Fruit fly (Drosophila melanogaster) whole organism, embryonic: ENCODE data around the gene RpS30.

ENCODE experiments used
- Atf3 ChIP-seq: fragments of 200-800 bp; sonication (Bioruptor generic); optimal IDR thresholded peaks from 3 replicates; lab custom pipeline; 2016; ENCODE audit warnings: missing biosample characterization, missing genetic modification characterization
- Awh ChIP-seq: fragments of 200-800 bp; sonication (Bioruptor generic); IDR thresholded peaks from 2 replicates; pipeline ENCODE4, ENCODE4 v1.3.6; 2022; ENCODE audit warnings: missing biosample characterization, missing genetic modification characterization
- Bteb2 ChIP-seq: fragments of 200-800 bp; sonication (Bioruptor generic); optimal IDR thresholded peaks from 2 replicates; lab custom pipeline; 2016; ENCODE audit warnings: missing biosample characterization, missing genetic modification characterization
- CG10267 ChIP-seq: fragments of 200-800 bp; sonication (Bioruptor generic); optimal IDR thresholded peaks from 2 replicates; lab custom pipeline; 2018; ENCODE audit warnings: missing biosample characterization, mild to moderate bottlenecking, missing genetic modification characterization, moderate library complexity
- CG10274 ChIP-seq: fragments of 200-800 bp; sonication (Bioruptor generic); optimal IDR thresholded peaks from 3 replicates; lab custom pipeline; 2017; ENCODE audit warnings: missing biosample characterization, mild to moderate bottlenecking, missing genetic modification characterization
- CG12219 ChIP-seq: fragments of 200-800 bp; sonication (Bioruptor generic); optimal IDR thresholded peaks from 3 replicates; lab custom pipeline; 2018; ENCODE audit warnings: missing biosample characterization, mild to moderate bottlenecking, missing genetic modification characterization
- CG1233 ChIP-seq: fragments of 200-800 bp; sonication (Bioruptor generic); optimal IDR thresholded peaks from 4 replicates; lab custom pipeline; 2018; ENCODE audit warnings: missing biosample characterization, mild to moderate bottlenecking, missing genetic modification characterization
- CG12659 ChIP-seq: fragments of 200-800 bp; sonication (Bioruptor generic); optimal IDR thresholded peaks from 3 replicates; lab custom pipeline; 2017; ENCODE audit warnings: mild to moderate bottlenecking, missing biosample characterization, missing genetic modification reagents, missing genetic modification characterization
- CG13624 ChIP-seq: fragments of 200-800 bp; sonication (Bioruptor generic); optimal IDR thresholded peaks from 2 replicates; lab custom pipeline; 2016; ENCODE audit warnings: missing biosample characterization, missing genetic modification characterization
- CG15011 ChIP-seq: fragments of 200-800 bp; sonication (Bioruptor generic); optimal IDR thresholded peaks from 3 replicates; lab custom pipeline; 2018; ENCODE audit warnings: missing biosample characterization, mild to moderate bottlenecking, missing genetic modification characterization
- CG15601 ChIP-seq: fragments of 200-800 bp; sonication (Bioruptor generic); optimal IDR thresholded peaks from 3 replicates; lab custom pipeline; 2019; ENCODE audit warnings: missing biosample characterization, mild to moderate bottlenecking, missing genetic modification characterization, moderate library complexity
- CG1647 ChIP-seq: fragments of 200-800 bp; sonication (Bioruptor generic); optimal IDR thresholded peaks from 3 replicates; lab custom pipeline; 2016; ENCODE audit warnings: missing biosample characterization, missing genetic modification characterization
- CG17186 ChIP-seq: fragments of 200-800 bp; sonication (Bioruptor generic); optimal IDR thresholded peaks from 3 replicates; lab custom pipeline; 2017; ENCODE audit warnings: missing biosample characterization, missing genetic modification reagents, missing genetic modification characterization
- CG17829 ChIP-seq: fragments of 200-800 bp; optimal IDR thresholded peaks from 2 replicates; lab custom pipeline; 2019; ENCODE audit warnings: missing biosample characterization, mild to moderate bottlenecking, missing genetic modification characterization, moderate library complexity
- CG18599 ChIP-seq: fragments of 200-800 bp; sonication (Bioruptor generic); optimal IDR thresholded peaks from 3 replicates; lab custom pipeline; 2017; ENCODE audit warnings: missing biosample characterization, missing genetic modification characterization, mild to moderate bottlenecking, moderate library complexity, missing genetic modification reagents
- CG30431 ChIP-seq: fragments of 200-800 bp; sonication (Bioruptor generic); optimal IDR thresholded peaks from 2 replicates; lab custom pipeline; 2017; ENCODE audit warnings: missing biosample characterization, missing genetic modification characterization
- CG3407 ChIP-seq: fragments of 200-800 bp; sonication (Bioruptor generic); optimal IDR thresholded peaks from 2 replicates; lab custom pipeline; 2018; ENCODE audit warnings: missing biosample characterization, mild to moderate bottlenecking, missing genetic modification characterization
- CG3838 ChIP-seq: fragments of 200-800 bp; sonication (Bioruptor generic); optimal IDR thresholded peaks from 3 replicates; lab custom pipeline; 2016; ENCODE audit warnings: missing biosample characterization, missing genetic modification characterization
- CG4617 ChIP-seq: fragments of 200-800 bp; sonication (Bioruptor generic); optimal IDR thresholded peaks from 3 replicates; lab custom pipeline; 2016; ENCODE audit warnings: missing biosample characterization, missing genetic modification characterization, borderline replicate concordance
- CG5953 ChIP-seq: fragments of 200-800 bp; sonication (Bioruptor generic); IDR thresholded peaks from 2 replicates; pipeline ENCODE4 v1.3.6; 2022; ENCODE audit warnings: missing biosample characterization, missing genetic modification characterization
- CG6254 ChIP-seq: fragments of 200-800 bp; sonication (Bioruptor generic); optimal IDR thresholded peaks from 3 replicates; lab custom pipeline; 2017; ENCODE audit warnings: mild to moderate bottlenecking, missing biosample characterization, missing genetic modification reagents, missing genetic modification characterization
- CG8290 ChIP-seq, 3 experiments: fragments of 200-800 bp; sonication (Bioruptor generic); optimal IDR thresholded peaks; 2 replicates each; lab custom pipeline; 2016 to 2019; ENCODE audit warnings: missing biosample characterization in 3 of 3, missing genetic modification characterization in 3 of 3, mild to moderate bottlenecking in 2 of 3, moderate library complexity in 1 of 3
- CG9727 ChIP-seq: fragments of 200-800 bp; sonication (Bioruptor generic); optimal IDR thresholded peaks from 3 replicates; lab custom pipeline; 2017; ENCODE audit warnings: missing biosample characterization, mild to moderate bottlenecking, missing genetic modification characterization
- Deaf1 ChIP-seq: fragments of 200-800 bp; optimal IDR thresholded peaks from 3 replicates; lab custom pipeline; 2019; ENCODE audit warnings: missing biosample characterization, mild to moderate bottlenecking, missing genetic modification characterization, moderate library complexity
- Hr3 ChIP-seq: fragments of 200-800 bp; sonication (Bioruptor generic); optimal IDR thresholded peaks from 3 replicates; lab custom pipeline; 2016; ENCODE audit warnings: missing biosample characterization, missing genetic modification characterization
- Hsf ChIP-seq: fragments of 200-800 bp; sonication (Bioruptor generic); optimal IDR thresholded peaks from 3 replicates; lab custom pipeline; 2016; ENCODE audit warnings: missing biosample characterization, missing genetic modification characterization
- MESR4 ChIP-seq: fragments of 200-800 bp; sonication (Bioruptor generic); optimal IDR thresholded peaks from 2 replicates; lab custom pipeline; 2018; ENCODE audit warnings: missing biosample characterization, mild to moderate bottlenecking, missing genetic modification characterization, moderate library complexity
- Med ChIP-seq: fragments of 200-800 bp; sonication (Bioruptor generic); peaks from one replicate; lab custom pipeline; 2016; ENCODE audit warnings: missing biosample characterization, missing genetic modification characterization, mild to moderate bottlenecking, inconsistent platforms, moderate library complexity
- Myb ChIP-seq: fragments of 200-800 bp; sonication (Bioruptor generic); optimal IDR thresholded peaks from 2 replicates; lab custom pipeline; 2016; ENCODE audit warnings: missing biosample characterization, missing genetic modification characterization
- Opbp ChIP-seq: fragments of 200-800 bp; sonication (Bioruptor generic); IDR thresholded peaks from 3 replicates; pipeline ENCODE4 v1.3.6; 2022; ENCODE audit warnings: missing biosample characterization, missing genetic modification characterization; ENCODE audit not compliant: partially characterized antibody
- Pdp1 ChIP-seq, 2 experiments: fragments of 200-800 bp; sonication (Bioruptor generic); optimal IDR thresholded peaks; 3 replicates each; lab custom pipeline; 2016; ENCODE audit warnings: missing biosample characterization in 2 of 2, missing genetic modification characterization in 2 of 2, mild to moderate bottlenecking in 1 of 2, moderate library complexity in 1 of 2
- bcd ChIP-seq: fragments of 200-800 bp; sonication (Bioruptor generic); optimal IDR thresholded peaks from 2 replicates; lab custom pipeline; 2017; ENCODE audit warnings: missing biosample characterization, mild to moderate bottlenecking, missing genetic modification characterization
- dmrt11E ChIP-seq: fragments of 200-800 bp; sonication (Bioruptor generic); optimal IDR thresholded peaks from 3 replicates; lab custom pipeline; 2018; ENCODE audit warnings: missing biosample characterization, mild to moderate bottlenecking, missing genetic modification characterization, moderate library complexity
- dmrt99B ChIP-seq: fragments of 200-800 bp; sonication (Bioruptor generic); optimal IDR thresholded peaks from 2 replicates; lab custom pipeline; 2018; ENCODE audit warnings: missing biosample characterization, mild to moderate bottlenecking, missing genetic modification characterization, moderate library complexity
- gem ChIP-seq: fragments of 200-800 bp; sonication (Bioruptor generic); optimal IDR thresholded peaks from 2 replicates; lab custom pipeline; 2019; ENCODE audit warnings: missing biosample characterization, mild to moderate bottlenecking, missing genetic modification characterization, moderate library complexity
- gfzf ChIP-seq: fragments of 200-800 bp; sonication (Bioruptor generic); optimal IDR thresholded peaks from 2 replicates; lab custom pipeline; 2016; ENCODE audit warnings: missing biosample characterization, mild to moderate bottlenecking, missing genetic modification characterization, moderate library complexity
- insv ChIP-seq, 2 experiments: fragments of 200-800 bp; sonication (Bioruptor generic); optimal IDR thresholded peaks; 3 replicates each; lab custom pipeline; 2016 to 2018; ENCODE audit warnings: missing biosample characterization in 2 of 2, missing genetic modification characterization in 2 of 2
- lov ChIP-seq, 2 experiments: fragments of 200-800 bp in 1 of 2; fragments of >200 bp in 1 of 2; sonication (Bioruptor generic) in 1 of 2; IDR thresholded peaks in 1 of 2; optimal IDR thresholded peaks in 1 of 2; 2 replicates in 1 of 2; 3 replicates in 1 of 2; pipeline versions ENCODE4 v1.3.6 to Lab custom; 2017 to 2022; ENCODE audit warnings: missing biosample characterization in 1 of 2, missing genetic modification characterization in 1 of 2
- onecut ChIP-seq: fragments of 200-800 bp; sonication (Bioruptor generic); IDR thresholded peaks from 2 replicates; pipeline ENCODE4 v1.3.6; 2022; ENCODE audit warnings: missing biosample characterization, missing genetic modification characterization
- phol ChIP-seq: fragments of 200-800 bp; sonication (Bioruptor generic); optimal IDR thresholded peaks from 3 replicates; lab custom pipeline; 2018; ENCODE audit warnings: missing biosample characterization, mild to moderate bottlenecking, missing genetic modification characterization, moderate library complexity
- ro ChIP-seq: fragments of 200-800 bp; sonication (Bioruptor generic); IDR thresholded peaks from 2 replicates; pipeline ENCODE4 v1.3.6; 2022; ENCODE audit warnings: missing biosample characterization, missing genetic modification characterization
- sd ChIP-seq: fragments of 200-800 bp; sonication (Bioruptor generic); optimal IDR thresholded peaks from 3 replicates; lab custom pipeline; 2018; ENCODE audit warnings: missing biosample characterization, mild to moderate bottlenecking, missing genetic modification characterization, moderate library complexity
- sens ChIP-seq: fragments of 200-800 bp; sonication (Bioruptor generic); peaks from one replicate; lab custom pipeline; 2016; ENCODE audit warnings: missing biosample characterization, missing genetic modification characterization
- sna ChIP-seq: fragments of 200-800 bp; sonication (Bioruptor generic); IDR thresholded peaks from 2 replicates; pipeline ENCODE4 v1.3.6; 2022; ENCODE audit warnings: missing biosample characterization, missing genetic modification characterization; ENCODE audit not compliant: partially characterized antibody
- tna ChIP-seq: fragments of 200-800 bp; sonication (Bioruptor generic); IDR thresholded peaks from 2 replicates; pipeline ENCODE4 v1.3.6; 2022; ENCODE audit warnings: missing biosample characterization, missing genetic modification characterization; ENCODE audit not compliant: partially characterized antibody
- toy ChIP-seq: fragments of 200-800 bp; sonication (Bioruptor generic); IDR thresholded peaks from 2 replicates; pipeline ENCODE4 v1.3.6; 2022; ENCODE audit warnings: missing biosample characterization, missing genetic modification characterization
- trem ChIP-seq: fragments of 200-800 bp; optimal IDR thresholded peaks from 3 replicates; lab custom pipeline; 2019; ENCODE audit warnings: missing biosample characterization, mild to moderate bottlenecking, missing genetic modification characterization, moderate library complexity
- trh ChIP-seq: fragments of 200-800 bp; sonication (Bioruptor generic); optimal IDR thresholded peaks from 2 replicates; lab custom pipeline; 2016; ENCODE audit warnings: missing biosample characterization, missing genetic modification characterization

The RpS30 gene

DNA sequence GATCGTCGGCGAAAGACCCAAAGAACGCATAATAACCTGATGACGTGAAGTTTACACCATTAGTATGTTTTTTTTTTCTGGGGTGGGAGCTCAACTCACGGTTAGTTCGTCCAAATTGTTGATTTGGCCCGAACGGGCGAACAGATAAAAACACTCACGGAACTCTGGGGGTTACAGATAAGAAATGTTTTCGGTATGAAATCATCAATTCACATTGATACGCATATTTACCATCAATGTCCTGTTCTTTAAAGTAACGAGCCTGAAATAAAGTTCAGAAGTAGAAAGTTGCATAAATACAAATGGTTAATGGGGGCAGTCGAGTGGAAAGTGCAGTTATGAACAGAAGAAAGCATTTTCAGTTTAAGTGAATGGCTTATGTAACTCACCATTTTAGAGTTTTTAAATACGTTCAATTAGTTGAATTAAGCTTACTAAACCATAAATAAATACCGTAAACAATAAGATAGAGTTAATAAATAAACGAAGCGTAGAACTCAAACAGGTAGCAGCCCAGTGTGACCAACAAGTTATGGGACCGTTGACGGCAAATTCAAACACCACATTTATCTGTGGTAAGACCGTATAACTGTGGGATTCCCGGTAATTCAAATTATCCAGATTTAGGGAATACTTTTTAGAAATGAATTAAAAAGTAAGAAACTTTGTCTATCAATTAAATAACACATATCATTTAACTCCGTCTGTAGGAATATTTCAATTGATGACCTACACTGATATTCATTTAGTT is 26.4 kb upstream of the RpS30 start, which contains the start of gene CG17272:
TSS of gene CG17272 (minus strand) at position 536 of the 751 bp plus-strand sequence.
- TF ChIP-seq CG13624 (GFP tag; lab: Kevin White, UChicago) (peak; percentile 17), trem (tag; lab: Kevin White, UChicago) (peak; percentile 69), CG3838 (GFP tag; lab: Kevin White, UChicago) (no peak), bcd (GFP tag; lab: Kevin White, UChicago) (no peak), Opbp (GFP tag; lab: Robert Waterston, UW) (no peak), CG15011 (GFP tag; lab: Kevin White, UChicago) (no peak), Myb (GFP tag; lab: Kevin White, UChicago) (peak; percentile 48), Awh (GFP tag; lab: Robert Waterston, UW) (no peak), CG30431 (GFP tag; lab: Kevin White, UChicago) (no peak), sens (GFP tag; lab: Kevin White, UChicago) (peak; percentile 92), Hsf (GFP tag; lab: Kevin White, UChicago) (no peak), gem (peak; percentile 3), Bteb2 (GFP tag; lab: Kevin White, UChicago) (no peak), CG8290 (GFP tag; optimal IDR thresholded peaks at IDR 0.05; lab: Kevin White, UChicago) (peak; percentile 15), CG8290 (tag; optimal IDR thresholded peaks at IDR 0.05; lab: Kevin White, UChicago) (peak in 1 of 2 experiments; percentile 28), Hr3 (GFP tag; lab: Kevin White, UChicago) (no peak), dmrt11E (tag; lab: Kevin White, UChicago) (no peak), CG5953 (GFP tag; lab: Robert Waterston, UW) (no peak), Atf3 (GFP tag; lab: Kevin White, UChicago) (no peak), phol (tag; lab: Kevin White, UChicago) (no peak), MESR4 (GFP tag; lab: Kevin White, UChicago) (peak; percentile 53), CG15601 (tag; lab: Kevin White, UChicago) (peak; percentile 39), tna (GFP tag; lab: Robert Waterston, UW) (no peak), Pdp1 (GFP tag; optimal IDR thresholded peaks at IDR 0.05; lab: Kevin White, UChicago) (peak in 1 of 2 experiments; percentile 34), CG10274 (GFP tag; lab: Kevin White, UChicago) (no peak), CG10267 (tag; lab: Kevin White, UChicago) (peak; percentile 31), sna (no peak), CG18599 (no peak), CG1647 (GFP tag; lab: Kevin White, UChicago) (no peak), insv (GFP tag; optimal IDR thresholded peaks at IDR 0.05; lab: Kevin White, UChicago) (no peak), ro (GFP tag; lab: Robert Waterston, UW) (no peak), CG17829 (tag; lab: Kevin White, UChicago) (peak; percentile 9), Med (peak; percentile 74), sd (peak; percentile 80), gfzf (GFP tag; lab: Kevin White, UChicago) (peak; percentile 88), CG3407 (no peak), trh (no peak), CG9727 (GFP tag; lab: Kevin White, UChicago) (no peak), CG6254 (peak; percentile 63), CG12219 (GFP tag; lab: Kevin White, UChicago) (no peak), onecut (GFP tag; lab: Robert Waterston, UW) (no peak), CG4617 (GFP tag; lab: Kevin White, UChicago) (peak; percentile 45), Deaf1 (tag; lab: Kevin White, UChicago) (no peak), dmrt99B (tag; lab: Kevin White, UChicago) (no peak), lov (optimal IDR thresholded peaks at IDR 0.05; lab: Kevin White, UChicago) (no peak), lov (GFP tag; IDR thresholded peaks at IDR 0.05; lab: Robert Waterston, UW) (no peak), CG12659 (peak; percentile 14), toy (GFP tag; lab: Robert Waterston, UW) (no peak), CG17186 (peak; percentile 22), CG1233 (GFP tag; lab: Kevin White, UChicago) (no peak)
